Worm (Caenorhabditis elegans) whole organism, L3 larva: ENCODE data around the gene ntl-3.

Experiments
- aly-2 ChIP-seq: fragments of 150-350 bp; optimal IDR thresholded peaks from 2 replicates; lab custom pipeline; 2014; ENCODE audit warnings: missing biosample characterization, missing genetic modification characterization
- nhr-12 ChIP-seq: fragments of 150-350 bp; optimal IDR thresholded peaks from 2 replicates; lab custom pipeline; 2014; ENCODE audit warnings: missing biosample characterization, missing genetic modification characterization

- no peak for TF ChIP-seq aly-2 (tag; lab: Kevin White, UChicago)
- TF ChIP-seq nhr-12: no peak
Observed at ce11 chrIII:11836054-11836453, 10.2 kb downstream of the ntl-3 start.
